Fruit fly (Drosophila melanogaster): ENCODE measurements around the gene CG15130.

Gene CG15130

DNA sequence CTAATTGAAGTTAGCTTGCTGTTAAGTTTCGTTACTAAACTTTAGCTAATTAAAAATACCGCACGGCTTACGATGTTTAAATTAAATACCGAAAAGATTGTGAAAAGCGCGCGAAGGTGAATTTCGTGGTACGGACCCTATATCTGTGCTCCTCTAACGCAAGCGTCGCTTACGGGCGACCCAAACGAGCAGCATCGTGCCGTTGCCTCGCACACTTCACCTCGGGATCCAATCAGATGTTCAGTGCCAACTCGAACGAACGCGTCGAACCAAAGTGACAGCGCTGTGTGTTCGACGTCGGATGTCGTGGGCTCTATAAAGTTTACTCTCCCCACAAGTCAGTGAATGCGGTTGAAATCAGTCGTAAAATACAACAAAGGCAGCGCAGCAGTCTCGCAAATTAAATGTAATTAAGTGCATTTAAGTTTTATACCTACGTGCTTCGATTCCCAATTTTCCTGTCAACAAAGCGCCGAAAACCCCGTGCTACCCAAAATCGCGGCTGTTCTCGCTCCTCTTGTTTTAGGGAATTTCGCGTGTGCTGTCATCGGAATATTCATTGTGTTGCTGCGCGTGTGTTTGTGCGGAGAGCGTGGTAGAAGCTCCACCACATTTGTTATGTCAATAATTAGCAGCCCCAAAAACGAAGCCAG lies 4.4 kb upstream of the CG15130 start (continued):
- TF ChIP-seq CG3995 (GFP tag; optimal IDR thresholded peaks at IDR 0.05) (no peak), CG4854 (GFP tag; optimal IDR thresholded peaks at IDR 0.05) (no peak), CG12769 (tag; optimal IDR thresholded peaks at IDR 0.05) (peak; percentile 67), CG4707 (GFP tag; optimal IDR thresholded peaks at IDR 0.05) (no peak), ewg (GFP tag; optimal IDR thresholded peaks at IDR 0.05) (no peak), CTCF (GFP tag; optimal IDR thresholded peaks at IDR 0.05) (peak; percentile 24), ssp (GFP tag; IDR thresholded peaks at IDR 0.05) (no peak), fd3F (GFP tag; optimal IDR thresholded peaks at IDR 0.05) (no peak), Asciz (GFP tag; optimal IDR thresholded peaks at IDR 0.05) (no peak), CG10147 (GFP tag; optimal IDR thresholded peaks at IDR 0.05) (peak; percentile 30), bbx (GFP tag; IDR thresholded peaks at IDR 0.05; ENCODE audit: partially characterized antibody) (peak; percentile 10; the same call in 1 of the 2 replicates), odd (GFP tag; optimal IDR thresholded peaks at IDR 0.05) (peak; percentile 16), trem (tag; optimal IDR thresholded peaks at IDR 0.05) (peak; percentile 0), CG4328 (GFP tag; optimal IDR thresholded peaks at IDR 0.05) (no peak), CG15601 (tag; optimal IDR thresholded peaks at IDR 0.05) (no peak), Med (GFP tag) (peak; percentile 53), CG6654 (GFP tag; optimal IDR thresholded peaks at IDR 0.05) (no peak), Meics (GFP tag; optimal IDR thresholded peaks at IDR 0.05) (peak; percentile 100), CG4360 (GFP tag; IDR thresholded peaks at IDR 0.05) (no peak), CG18011 (GFP tag; optimal IDR thresholded peaks at IDR 0.05) (peak; percentile 12), CG8290 (GFP tag; optimal IDR thresholded peaks at IDR 0.05) (no peak), CG8290 (tag; optimal IDR thresholded peaks at IDR 0.05) (peak in 1 of 2 experiments; percentile 58), Bgb (GFP tag; IDR thresholded peaks at IDR 0.05; ENCODE audit: partially characterized antibody) (peak; percentile 50; the same call in 1 of the 2 replicates), CG2116 (GFP tag; optimal IDR thresholded peaks at IDR 0.05) (no peak), CG7745 (tag; optimal IDR thresholded peaks at IDR 0.05) (peak; percentile 98), z (GFP tag; IDR thresholded peaks at IDR 0.05) (no peak), CG11560 (tag; IDR thresholded peaks at IDR 0.05) (no peak), knrl (GFP tag; IDR thresholded peaks at IDR 0.05; ENCODE audit: partially characterized antibody) (0 out of 3 replicates have a peak, but pooled peaks have one; percentile 24), CG12659 (GFP tag; optimal IDR thresholded peaks at IDR 0.05) (peak; percentile 16), YL-1 (GFP tag; optimal IDR thresholded peaks at IDR 0.05) (peak; percentile 22), CG5245 (GFP tag; optimal IDR thresholded peaks at IDR 0.05) (no peak), CG11504 (tag; optimal IDR thresholded peaks at IDR 0.05) (no peak), Oli (tag; optimal IDR thresholded peaks at IDR 0.05) (no peak), Stat92E (GFP tag; optimal IDR thresholded peaks at IDR 0.05) (no peak), Lhr (GFP tag; optimal IDR thresholded peaks at IDR 0.05) (peak; percentile 69), Opbp (GFP tag; IDR thresholded peaks at IDR 0.05; ENCODE audit: partially characterized antibody) (peak; percentile 54; the same call in 1 of the 3 replicates), CG7963 (GFP tag; IDR thresholded peaks at IDR 0.05; ENCODE audit: partially characterized antibody) (no peak), gt (GFP tag; IDR thresholded peaks at IDR 0.05) (no peak), CG34422 (GFP tag; IDR thresholded peaks at IDR 0.05) (peak; percentile 35; the same call in 1 of the 3 replicates), stwl (tag; optimal IDR thresholded peaks at IDR 0.05) (peak; percentile 74), grn (GFP tag; optimal IDR thresholded peaks at IDR 0.05) (no peak), vvl (GFP tag; IDR thresholded peaks at IDR 0.05) (peak; percentile 57; the same call in 1 of the 2 replicates), sim (GFP tag; IDR thresholded peaks at IDR 0.05) (no peak), B-H2 (GFP tag; optimal IDR thresholded peaks at IDR 0.05) (peak; percentile 6), abd-A (tag; optimal IDR thresholded peaks at IDR 0.05) (no peak), CG17385 (GFP tag; optimal IDR thresholded peaks at IDR 0.05) (peak; percentile 36), Chrac-16 (GFP tag; optimal IDR thresholded peaks at IDR 0.05) (no peak), psq (GFP tag; optimal IDR thresholded peaks at IDR 0.05) (no peak), CG16813 (GFP tag; IDR thresholded peaks at IDR 0.05; ENCODE audit: partially characterized antibody) (no peak)

Data from whole organism, embryonic.